Worm (Caenorhabditis elegans) whole organism, mixed stage, embryonic: ENCODE measurements around the gene cft-1.

Experiments
- bed-3 ChIP-seq: fragments of 200-800 bp; sonication (Bioruptor generic); optimal IDR thresholded peaks from 3 replicates; lab custom pipeline; 2018; ENCODE audit warnings: mild to moderate bottlenecking, missing genetic modification characterization, moderate library complexity, missing compliant biosample characterization
- blmp-1 ChIP-seq: fragments of 150-350 bp; optimal IDR thresholded peaks from 2 replicates; lab custom pipeline; 2014; ENCODE audit warnings: missing biosample characterization, missing genetic modification characterization
- ceh-39 ChIP-seq: fragments of 150-350 bp; optimal IDR thresholded peaks from 2 replicates; lab custom pipeline; 2014; ENCODE audit warnings: missing biosample characterization, missing genetic modification characterization
- ceh-83 ChIP-seq: fragments of 200-800 bp; sonication (Bioruptor generic); optimal IDR thresholded peaks from 2 replicates; lab custom pipeline; 2018; ENCODE audit warnings: mild to moderate bottlenecking, missing genetic modification characterization, missing compliant biosample characterization
- ces-1 ChIP-seq: fragments of 150-350 bp; optimal IDR thresholded peaks from 2 replicates; lab custom pipeline; 2014; ENCODE audit warnings: missing biosample characterization, missing genetic modification reagents, missing genetic modification characterization
- drap-1 ChIP-seq: fragments of 200-800 bp; sonication (Bioruptor generic); optimal IDR thresholded peaks from 3 replicates; lab custom pipeline; 2018; ENCODE audit warnings: mild to moderate bottlenecking, missing genetic modification characterization, missing compliant biosample characterization
- elt-1 ChIP-seq: sonication (generic microtip); optimal IDR thresholded peaks from 2 replicates; lab custom pipeline; 2017; ENCODE audit warnings: missing genetic modification characterization, mild to moderate bottlenecking, missing compliant biosample characterization, antibody characterized with exemption, moderate library complexity, borderline replicate concordance; ENCODE audit not compliant: insufficient read depth
- elt-3 ChIP-seq: fragments of 150-350 bp; optimal IDR thresholded peaks from 2 replicates; lab custom pipeline; 2014; ENCODE audit warnings: missing biosample characterization, missing genetic modification characterization
- ham-2 ChIP-seq: fragments of 200-800 bp; sonication (Bioruptor generic); optimal IDR thresholded peaks from 2 replicates; lab custom pipeline; 2018; ENCODE audit warnings: mild to moderate bottlenecking, missing genetic modification characterization, missing compliant biosample characterization
- hlh-1 ChIP-seq: fragments of 150-350 bp; optimal IDR thresholded peaks from 2 replicates; lab custom pipeline; 2014; ENCODE audit warnings: missing biosample characterization, missing genetic modification reagents, missing genetic modification characterization
- lin-13 ChIP-seq: fragments of 150-350 bp; optimal IDR thresholded peaks from 2 replicates; lab custom pipeline; 2014; ENCODE audit warnings: missing biosample characterization, missing genetic modification characterization
- lin-32 ChIP-seq: fragments of 200-800 bp; sonication (Bioruptor generic); optimal IDR thresholded peaks from 2 replicates; lab custom pipeline; 2018; ENCODE audit warnings: mild to moderate bottlenecking, missing genetic modification characterization, missing compliant biosample characterization
- lsy-2 ChIP-seq: fragments of 150-350 bp; optimal IDR thresholded peaks from 2 replicates; lab custom pipeline; 2014; ENCODE audit warnings: missing biosample characterization, missing genetic modification characterization
- mab-5 ChIP-seq: fragments of 150-350 bp; optimal IDR thresholded peaks from 2 replicates; lab custom pipeline; 2014; ENCODE audit warnings: missing biosample characterization, missing genetic modification characterization
- mep-1 ChIP-seq: fragments of 150-350 bp; optimal IDR thresholded peaks from 2 replicates; lab custom pipeline; 2017; ENCODE audit warnings: missing biosample characterization, missing genetic modification reagents, missing genetic modification characterization, inconsistent platforms
- mls-2 ChIP-seq: sonication (generic microtip); optimal IDR thresholded peaks from 2 replicates; lab custom pipeline; 2016; ENCODE audit warnings: mild to moderate bottlenecking, missing genetic modification characterization, moderate library complexity, missing compliant biosample characterization
- nhr-12 ChIP-seq: fragments of 150-350 bp; optimal IDR thresholded peaks from 2 replicates; lab custom pipeline; 2014; ENCODE audit warnings: missing biosample characterization, missing genetic modification characterization
- nhr-2 ChIP-seq: fragments of 150-350 bp; optimal IDR thresholded peaks from 2 replicates; lab custom pipeline; 2014; ENCODE audit warnings: missing biosample characterization, missing genetic modification characterization
- nhr-237 ChIP-seq: fragments of 150-350 bp; optimal IDR thresholded peaks from 2 replicates; lab custom pipeline; 2014; ENCODE audit warnings: missing biosample characterization, missing genetic modification characterization
- nhr-28 ChIP-seq: fragments of 150-350 bp; optimal IDR thresholded peaks from 2 replicates; lab custom pipeline; 2014; ENCODE audit warnings: missing biosample characterization, missing genetic modification characterization
- nhr-76 ChIP-seq: sonication (generic microtip); optimal IDR thresholded peaks from 2 replicates; lab custom pipeline; 2017; ENCODE audit warnings: missing biosample characterization, missing genetic modification characterization
- pha-4 ChIP-seq: fragments of 150-350 bp; optimal IDR thresholded peaks from 2 replicates; lab custom pipeline; 2018; ENCODE audit warnings: missing biosample characterization, missing genetic modification reagents, missing genetic modification characterization
- snpc-4 ChIP-seq: fragments of 150-350 bp; optimal IDR thresholded peaks from 2 replicates; lab custom pipeline; 2014; ENCODE audit warnings: missing biosample characterization, missing genetic modification characterization
- tbx-8 ChIP-seq: fragments of 200-800 bp; sonication (Bioruptor generic); optimal IDR thresholded peaks from 2 replicates; lab custom pipeline; 2018; ENCODE audit warnings: mild to moderate bottlenecking, missing genetic modification characterization, moderate library complexity, missing compliant biosample characterization
- unc-120 ChIP-seq: sonication (generic microtip); optimal IDR thresholded peaks from 2 replicates; lab custom pipeline; 2017; ENCODE audit warnings: missing genetic modification characterization, missing compliant biosample characterization; ENCODE audit not compliant: poor library complexity, severe bottlenecking
- unc-39 ChIP-seq: fragments of 150-350 bp; optimal IDR thresholded peaks from 2 replicates; lab custom pipeline; 2014; ENCODE audit warnings: missing biosample characterization, missing genetic modification characterization
- unc-62 ChIP-seq: fragments of 150-350 bp; optimal IDR thresholded peaks from 2 replicates; lab custom pipeline; 2014; ENCODE audit warnings: missing biosample characterization, missing genetic modification reagents, missing genetic modification characterization
- zip-8 ChIP-seq: fragments of 150-350 bp; optimal IDR thresholded peaks from 2 replicates; lab custom pipeline; 2014; ENCODE audit warnings: missing biosample characterization, missing genetic modification characterization
- ztf-11 ChIP-seq: fragments of 150-350 bp; optimal IDR thresholded peaks from 2 replicates; lab custom pipeline; 2014; ENCODE audit warnings: missing biosample characterization, missing genetic modification characterization

The cft-1 gene

ce11 chrV:5548497-5548896 is 9.9 kb downstream of the cft-1 start:
- peak; percentile 75 for TF ChIP-seq zip-8
- TF ChIP-seq ceh-39, result no peak

ce11 chrV:5558590-5558989 is 20.0 kb downstream of the cft-1 start, which contains the start of gene glb-5:
Gene glb-5 (plus strand): TSS chrV:5558890.
- TF ChIP-seq ztf-11 (tag; lab: Kevin White, UChicago) (no peak), nhr-76 (tag; lab: Kevin White, UChicago) (no peak), tbx-8 (GFP tag; lab: Kevin White, UChicago) (no peak), mep-1 (no peak), mab-5 (tag; lab: Kevin White, UChicago) (no peak), unc-120 (tag; lab: Kevin White, UChicago) (no peak), blmp-1 (tag; lab: Kevin White, UChicago) (no peak), elt-1 (tag; lab: Kevin White, UChicago) (no peak), unc-39 (no peak), nhr-28 (tag; lab: Kevin White, UChicago) (no peak), bed-3 (GFP tag; lab: Kevin White, UChicago) (no peak)

- no peak for TF ChIP-seq snpc-4 (tag; lab: Kevin White, UChicago)
- no peak for TF ChIP-seq nhr-76 (tag; lab: Kevin White, UChicago)
- no peak for TF ChIP-seq nhr-2 (tag; lab: Kevin White, UChicago)
- no peak for TF ChIP-seq mls-2
- TF ChIP-seq ztf-11 (tag; lab: Kevin White, UChicago), result no peak
- TF ChIP-seq lin-13 (tag; lab: Kevin White, UChicago), result no peak
- no peak for TF ChIP-seq ham-2 (GFP tag; lab: Kevin White, UChicago)
- no peak for TF ChIP-seq unc-39
- no peak for TF ChIP-seq drap-1 (GFP tag; lab: Kevin White, UChicago)
- TF ChIP-seq lin-32 (GFP tag; lab: Kevin White, UChicago), result no peak
- TF ChIP-seq pha-4 (tag; lab: Kevin White, UChicago), result no peak
- TF ChIP-seq, all 35 proteins: peak for 0
Observed at ce11 chrV:5559882-5560281, 21.3 kb downstream of the cft-1 start.

ce11 chrV:5567119-5567518 is 28.5 kb downstream of the cft-1 start, which contains the start of gene C18C4.7:
Gene C18C4.7 (minus strand): TSS chrV:5567219.
- TF ChIP-seq unc-62 (GFP tag; lab: Kevin White, UChicago) (no peak), lsy-2 (tag; lab: Kevin White, UChicago) (no peak), nhr-12 (tag; lab: Kevin White, UChicago) (no peak), mab-5 (tag; lab: Kevin White, UChicago) (no peak), elt-3 (tag; lab: Kevin White, UChicago) (no peak), elt-1 (tag; lab: Kevin White, UChicago) (no peak), snpc-4 (tag; lab: Kevin White, UChicago) (no peak), drap-1 (GFP tag; lab: Kevin White, UChicago) (no peak), bed-3 (GFP tag; lab: Kevin White, UChicago) (no peak), lin-13 (tag; lab: Kevin White, UChicago) (no peak), ces-1 (GFP tag; lab: Kevin White, UChicago) (no peak), lin-32 (GFP tag; lab: Kevin White, UChicago) (no peak), nhr-237 (tag; lab: Kevin White, UChicago) (no peak), mep-1 (no peak), zip-8 (no peak), hlh-1 (tag; lab: Kevin White, UChicago) (no peak), nhr-2 (tag; lab: Kevin White, UChicago) (no peak), pha-4 (tag; lab: Kevin White, UChicago) (no peak), mls-2 (no peak)

ce11 chrV:5570433-5570832 is 31.8 kb downstream of the cft-1 start, which contains the start of gene glb-6:
Gene glb-6 (minus strand): TSS chrV:5570533.
- TF ChIP-seq blmp-1 (tag; lab: Kevin White, UChicago), result no peak
- TF ChIP-seq ces-1 (GFP tag; lab: Kevin White, UChicago), result peak; percentile 21

- TF ChIP-seq ces-1 (GFP tag; lab: Kevin White, UChicago), result peak; percentile 32
- no peak for TF ChIP-seq ceh-83 (GFP tag; lab: Kevin White, UChicago)
Observed at ce11 chrV:5571691-5572090, 33.1 kb downstream of the cft-1 start.
